Fruit fly (Drosophila melanogaster): Measurements from ENCODE around the gene CG33229.

Gene CG33229

DNA sequence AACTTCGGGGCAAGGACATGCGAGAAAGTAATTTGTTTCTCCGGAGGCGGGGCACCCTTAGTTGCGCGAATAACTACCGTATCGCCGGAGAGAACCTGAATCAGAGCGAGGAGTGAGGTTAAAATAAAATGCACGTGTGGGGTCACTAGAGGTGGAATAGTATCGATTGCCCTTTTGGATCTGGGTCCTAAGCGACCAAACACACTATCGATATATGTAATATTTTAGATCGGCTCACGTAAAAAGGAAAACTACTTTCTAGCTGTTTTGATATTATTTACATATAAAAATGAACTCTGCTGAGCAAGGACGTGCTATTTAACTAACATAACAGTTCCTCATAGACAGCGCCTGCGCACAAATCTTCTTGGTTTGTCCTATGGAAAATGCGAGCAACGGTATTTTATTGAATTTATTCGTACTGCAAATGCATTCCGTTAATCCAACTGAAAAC lies 39.1 kb downstream of the CG33229 start:
- no peak for TF ChIP-seq Clk (GFP tag; optimal IDR thresholded peaks at IDR 0.05)
- peak; percentile 97 for TF ChIP-seq Mnt (GFP tag; optimal IDR thresholded peaks at IDR 0.05)
- peak; percentile 23 for TF ChIP-seq tj (GFP tag; optimal IDR thresholded peaks at IDR 0.05)
- TF ChIP-seq CG12768 (GFP tag; optimal IDR thresholded peaks at IDR 0.05), result peak; percentile 58
- peak; percentile 32 for TF ChIP-seq Hr96 (GFP tag; optimal IDR thresholded peaks at IDR 0.05)
- TF ChIP-seq CG7101 (tag; optimal IDR thresholded peaks at IDR 0.05), result peak; percentile 5
- TF ChIP-seq Crg-1 (GFP tag; optimal IDR thresholded peaks at IDR 0.05), result no peak
- no peak for TF ChIP-seq kay (GFP tag; ENCODE audit: borderline replicate concordance)
- peak; percentile 29 for TF ChIP-seq CG1620 (GFP tag; optimal IDR thresholded peaks at IDR 0.05)
- TF ChIP-seq CG33017 (tag; optimal IDR thresholded peaks at IDR 0.05), result no peak
- peak; percentile 79 for TF ChIP-seq ovo (GFP tag; optimal IDR thresholded peaks at IDR 0.05)
- no peak for TF ChIP-seq CG5204 (GFP tag; optimal IDR thresholded peaks at IDR 0.05)
- TF ChIP-seq bab1 (GFP tag; optimal IDR thresholded peaks at IDR 0.05), result no peak
- no peak for TF ChIP-seq CG14711 (tag; optimal IDR thresholded peaks at IDR 0.05)
- TF ChIP-seq pad (GFP tag; optimal IDR thresholded peaks at IDR 0.05), result peak; percentile 5

DNA sequence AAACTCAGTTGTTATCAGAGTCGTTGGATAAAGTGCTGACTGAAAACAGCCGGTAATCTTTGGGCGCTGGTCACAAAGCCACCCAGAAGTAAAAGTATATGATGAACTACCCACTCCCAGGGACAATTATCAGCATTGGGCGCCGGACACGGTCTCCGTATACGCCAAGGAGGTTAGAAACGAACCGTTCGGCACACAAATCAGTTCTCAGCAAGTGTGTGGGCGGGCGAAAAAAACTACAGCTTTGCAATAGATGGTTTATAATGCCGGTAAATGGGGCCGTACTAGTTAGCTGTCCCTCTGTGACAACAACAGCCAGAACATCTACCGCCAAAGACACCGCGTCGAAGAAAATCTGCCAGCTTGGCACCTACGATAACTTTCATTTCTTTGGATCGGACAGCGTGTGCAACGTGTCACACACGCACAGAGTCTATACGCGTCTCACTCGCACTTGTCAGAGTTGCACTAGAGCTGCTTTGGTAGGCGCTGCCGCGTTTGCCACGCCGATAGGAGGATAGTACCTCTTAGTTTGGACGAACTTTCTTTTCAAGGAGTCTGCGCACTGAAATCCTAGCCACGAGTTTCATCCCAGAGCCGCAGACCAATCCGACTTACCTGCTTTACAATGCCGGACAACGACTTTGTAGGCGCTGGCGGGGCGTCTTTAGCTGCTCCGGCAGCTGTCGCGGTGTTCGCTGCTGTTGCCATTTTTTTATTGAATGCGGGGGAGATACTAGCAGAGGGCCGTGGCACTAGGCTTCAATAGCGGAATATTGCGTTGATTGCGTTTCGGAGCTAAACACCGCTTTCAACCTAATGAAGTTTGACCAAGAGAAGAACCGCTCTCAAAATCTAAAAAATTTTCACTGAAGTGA lies 40.1 kb downstream of the CG33229 start:
- peak; percentile 48 for TF ChIP-seq Mnt (GFP tag; optimal IDR thresholded peaks at IDR 0.05)
- no peak for TF ChIP-seq Hr96 (GFP tag; optimal IDR thresholded peaks at IDR 0.05)

DNA sequence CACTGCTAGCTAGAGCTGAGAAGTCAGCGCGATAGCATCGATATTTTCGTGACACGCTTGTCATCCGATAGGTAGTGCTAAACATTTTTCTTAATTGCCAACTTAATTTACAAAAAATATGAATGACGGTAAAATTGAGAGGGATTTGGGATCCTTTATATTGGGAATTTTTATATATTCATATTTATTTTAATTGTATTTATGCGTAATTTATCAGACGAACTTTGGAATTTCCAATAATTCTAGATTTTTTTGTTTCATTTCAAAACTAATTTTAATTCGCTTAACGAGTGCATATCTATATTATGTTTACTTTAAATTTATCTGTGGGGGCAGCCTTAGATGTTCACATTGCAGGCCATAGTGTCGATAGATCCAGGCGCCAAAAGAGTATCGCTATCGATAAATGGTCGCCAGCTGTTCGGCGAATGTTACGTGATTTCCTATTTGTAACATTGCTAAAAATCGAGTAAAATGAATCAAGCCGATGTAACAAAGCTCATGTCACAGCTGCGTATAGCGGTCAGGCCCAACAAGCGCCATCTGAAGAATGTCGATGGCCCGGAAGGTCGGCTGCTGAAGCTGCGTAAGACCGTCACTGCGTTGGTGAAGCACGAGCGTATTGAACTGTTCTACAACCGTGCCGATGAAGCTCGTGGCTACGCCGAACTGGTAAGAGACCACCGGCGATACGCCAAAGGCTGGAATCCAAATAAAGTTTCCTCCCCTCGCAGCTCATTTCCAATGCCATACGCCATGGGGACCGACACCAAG lies 40.9 kb downstream of the CG33229 start, which contains the start of the genes Tudor-SN and mRpL17:
Gene Tudor-SN, minus strand, starts transcription at position 3 of the 774 bp plus-strand sequence.
Gene mRpL17, plus strand, starts transcription at position 402 of the 774 bp plus-strand sequence.
- TF ChIP-seq tj (GFP tag; optimal IDR thresholded peaks at IDR 0.05) (peak; percentile 26), CG7101 (tag; optimal IDR thresholded peaks at IDR 0.05) (peak; percentile 53), cic (GFP tag; optimal IDR thresholded peaks at IDR 0.05) (no peak), CG12768 (GFP tag; optimal IDR thresholded peaks at IDR 0.05) (no peak), ovo (GFP tag; optimal IDR thresholded peaks at IDR 0.05) (peak; percentile 46), CG11617 (GFP tag; optimal IDR thresholded peaks at IDR 0.05) (peak; percentile 69), pad (GFP tag; optimal IDR thresholded peaks at IDR 0.05) (peak; percentile 6), Hr96 (GFP tag; optimal IDR thresholded peaks at IDR 0.05) (peak; percentile 42), CG1620 (GFP tag; optimal IDR thresholded peaks at IDR 0.05) (peak; percentile 63), Crg-1 (GFP tag; optimal IDR thresholded peaks at IDR 0.05) (peak; percentile 20), bab1 (GFP tag; optimal IDR thresholded peaks at IDR 0.05) (peak; percentile 19), CG14711 (tag; optimal IDR thresholded peaks at IDR 0.05) (no peak), Mnt (GFP tag; optimal IDR thresholded peaks at IDR 0.05) (peak; percentile 17), toe (GFP tag; optimal IDR thresholded peaks at IDR 0.05) (peak; percentile 76)

- no peak for TF ChIP-seq cic (GFP tag; optimal IDR thresholded peaks at IDR 0.05)
- TF ChIP-seq ovo (GFP tag; optimal IDR thresholded peaks at IDR 0.05), result no peak
- no peak for TF ChIP-seq Mnt (GFP tag; optimal IDR thresholded peaks at IDR 0.05)
Measured at dm6 chr3L:265808-266207, 42.2 kb downstream of the CG33229 start, which contains the start of gene CG34263. CG34263 (minus strand) TSS chr3L:265908.

dm6 chr3L:267083-267482 lies 43.4 kb downstream of the CG33229 start, which contains the start of gene miple1:
miple1 (plus strand) TSS chr3L:267299.
- TF ChIP-seq CG33017 (tag; optimal IDR thresholded peaks at IDR 0.05) (no peak), CG5204 (GFP tag; optimal IDR thresholded peaks at IDR 0.05) (no peak)

dm6 chr3L:267618-268017 lies 44.0 kb downstream of the CG33229 start:
- TF ChIP-seq pad (GFP tag; optimal IDR thresholded peaks at IDR 0.05) (no peak), Hr96 (GFP tag; optimal IDR thresholded peaks at IDR 0.05) (no peak), CG7045 (GFP tag; optimal IDR thresholded peaks at IDR 0.05) (no peak), CG7101 (tag; optimal IDR thresholded peaks at IDR 0.05) (no peak), Mnt (GFP tag; optimal IDR thresholded peaks at IDR 0.05) (no peak), Clk (GFP tag; optimal IDR thresholded peaks at IDR 0.05) (no peak), CG1620 (GFP tag; optimal IDR thresholded peaks at IDR 0.05) (no peak), CG5204 (GFP tag; optimal IDR thresholded peaks at IDR 0.05) (no peak), tj (GFP tag; optimal IDR thresholded peaks at IDR 0.05) (no peak), Crg-1 (GFP tag; optimal IDR thresholded peaks at IDR 0.05) (no peak)

Data from whole organism, adult.